Worm (Caenorhabditis elegans) whole organism, young adult: ENCODE data around the gene T25D10.4.

Source experiments
- B0035.1 ChIP-seq: sonication (generic microtip); optimal IDR thresholded peaks from 2 replicates; lab custom pipeline; 2016; ENCODE audit warnings: missing genetic modification characterization, mild to moderate bottlenecking, missing compliant biosample characterization, missing genotype, missing genetic modification reagents
- B0261.1 ChIP-seq: sonication (generic microtip); optimal IDR thresholded peaks from 2 replicates; lab custom pipeline; 2016; ENCODE audit warnings: mild to moderate bottlenecking, missing genetic modification characterization, moderate library complexity, missing compliant biosample characterization
- B0336.3 ChIP-seq: fragments of 200-800 bp; sonication (Bioruptor generic); IDR thresholded peaks from 2 replicates; pipeline ENCODE4 v1.3.6; 2022; ENCODE audit warnings: missing genetic modification characterization, missing compliant biosample characterization
- D2030.7 ChIP-seq: fragments of 200-800 bp; sonication (Bioruptor generic); IDR thresholded peaks from 2 replicates; pipeline ENCODE4 v1.3.6; 2022; ENCODE audit warnings: missing genetic modification reagents, missing genetic modification characterization, missing compliant biosample characterization
- F33H1.4 ChIP-seq: fragments of 200-800 bp; sonication (Bioruptor generic); IDR thresholded peaks from 2 replicates; pipeline ENCODE4 v1.3.6; 2022; ENCODE audit warnings: missing genetic modification reagents, missing genetic modification characterization, missing compliant biosample characterization
- F37B4.10 ChIP-seq: fragments of 200-800 bp; sonication (Bioruptor generic); IDR thresholded peaks from 2 replicates; pipeline ENCODE4 v1.3.6; 2022; ENCODE audit warnings: missing genetic modification characterization, missing compliant biosample characterization
- F52B5.7 ChIP-seq: sonication (generic microtip); optimal IDR thresholded peaks from 2 replicates; lab custom pipeline; 2016; ENCODE audit warnings: mild to moderate bottlenecking, missing genetic modification characterization, missing compliant biosample characterization
- F55B11.4 ChIP-seq: sonication (generic microtip); optimal IDR thresholded peaks from 2 replicates; lab custom pipeline; 2016; ENCODE audit warnings: missing compliant biosample characterization, missing genetic modification characterization, borderline replicate concordance; ENCODE audit not compliant: insufficient read depth
- F57C9.4 ChIP-seq: sonication (generic microtip); optimal IDR thresholded peaks from 2 replicates; lab custom pipeline; 2017; ENCODE audit warnings: mild to moderate bottlenecking, missing genetic modification characterization, missing compliant biosample characterization
- K11D2.4 ChIP-seq: fragments of 200-800 bp; sonication (Bioruptor generic); IDR thresholded peaks from 2 replicates; pipeline ENCODE4 v1.3.6; 2022; ENCODE audit warnings: missing genetic modification reagents, missing genetic modification characterization, missing compliant biosample characterization
- T07F8.4 ChIP-seq: sonication (generic microtip); optimal IDR thresholded peaks from 2 replicates; lab custom pipeline; 2016; ENCODE audit warnings: mild to moderate bottlenecking, missing genetic modification characterization, moderate library complexity, missing compliant biosample characterization
- T26A5.8 ChIP-seq: sonication (generic microtip); optimal IDR thresholded peaks from 2 replicates; lab custom pipeline; 2016; ENCODE audit warnings: missing genetic modification characterization, missing compliant biosample characterization
- Y56A3A.18 ChIP-seq: fragments of 200-800 bp; sonication (Bioruptor generic); IDR thresholded peaks from 2 replicates; pipeline ENCODE4 v1.3.6; 2022; ENCODE audit warnings: missing genetic modification reagents, missing genetic modification characterization, missing compliant biosample characterization
- ama-1 ChIP-seq, 3 experiments: fragments of 150-350 bp in 1 of 3; sonication (generic microtip) in 2 of 3; optimal IDR thresholded peaks; 2 replicates each; lab custom pipeline; 2014 to 2018; ENCODE audit warnings: missing biosample characterization in 2 of 3, missing genetic modification characterization in 2 of 3, missing genetic modification reagents in 2 of 3
- aptf-2 ChIP-seq: fragments of 200-800 bp; sonication (Bioruptor generic); conservative IDR thresholded peaks from 2 replicates; pipeline ENCODE4 v1.3.6; 2022; ENCODE audit warnings: missing genetic modification reagents, missing genetic modification characterization, missing compliant biosample characterization
- attf-5 ChIP-seq: fragments of 200-800 bp; sonication (Bioruptor generic); optimal IDR thresholded peaks from 2 replicates; lab custom pipeline; 2018; ENCODE audit warnings: mild to moderate bottlenecking, missing genetic modification characterization, missing compliant biosample characterization
- attf-6 ChIP-seq: fragments of 200-800 bp; sonication (Bioruptor generic); IDR thresholded peaks from 2 replicates; pipeline ENCODE4 v1.3.6; 2022; ENCODE audit warnings: missing genetic modification reagents, missing genetic modification characterization, missing compliant biosample characterization
- bed-2 ChIP-seq: fragments of 200-800 bp; sonication (Bioruptor generic); IDR thresholded peaks from 2 replicates; pipeline ENCODE4 v1.3.6; 2022; ENCODE audit warnings: missing genetic modification reagents, missing genetic modification characterization, missing compliant biosample characterization
- ceh-58 ChIP-seq: fragments of 200-800 bp; sonication (Bioruptor generic); IDR thresholded peaks from 2 replicates; pipeline ENCODE4 v1.3.6; 2022; ENCODE audit warnings: missing genetic modification characterization, missing compliant biosample characterization
- dox-1 ChIP-seq: fragments of 200-800 bp; sonication (Bioruptor generic); IDR thresholded peaks from 2 replicates; pipeline ENCODE4 v1.3.6; 2022; ENCODE audit warnings: missing genetic modification reagents, missing genetic modification characterization, missing compliant biosample characterization
- ekl-4 ChIP-seq: fragments of 200-800 bp; sonication (Bioruptor generic); IDR thresholded peaks from 2 replicates; pipeline ENCODE4 v1.3.6; 2022; ENCODE audit warnings: missing genetic modification reagents, missing genetic modification characterization, missing compliant biosample characterization
- fkh-3 ChIP-seq: sonication (generic microtip); optimal IDR thresholded peaks from 2 replicates; lab custom pipeline; 2016; ENCODE audit warnings: mild to moderate bottlenecking, missing genetic modification characterization, missing compliant biosample characterization
- gei-17 ChIP-seq: fragments of 200-800 bp; sonication (Bioruptor generic); optimal IDR thresholded peaks from 2 replicates; lab custom pipeline; 2018; ENCODE audit warnings: mild to moderate bottlenecking, missing genetic modification characterization, missing compliant biosample characterization
- lin-26 ChIP-seq: fragments of 200-800 bp; sonication (Bioruptor generic); IDR thresholded peaks from 2 replicates; pipeline ENCODE4 v1.3.6; 2022; ENCODE audit warnings: missing genetic modification reagents, missing genetic modification characterization, missing compliant biosample characterization
- lin-54 ChIP-seq: fragments of 200-800 bp; sonication (Bioruptor generic); optimal IDR thresholded peaks from 2 replicates; lab custom pipeline; 2018; ENCODE audit warnings: mild to moderate bottlenecking, missing genetic modification characterization, missing compliant biosample characterization
- madf-3 ChIP-seq: fragments of 200-800 bp; sonication (Bioruptor generic); IDR thresholded peaks from 2 replicates; pipeline ENCODE4 v1.3.6; 2022; ENCODE audit warnings: missing genetic modification reagents, missing genetic modification characterization, missing compliant biosample characterization
- madf-6 ChIP-seq: fragments of 200-800 bp; sonication (Bioruptor generic); IDR thresholded peaks from 2 replicates; pipeline ENCODE4 v1.3.6; 2022; ENCODE audit warnings: missing genetic modification reagents, missing genetic modification characterization, missing compliant biosample characterization
- mel-28 ChIP-seq: sonication (generic microtip); optimal IDR thresholded peaks from 2 replicates; lab custom pipeline; 2016; ENCODE audit warnings: borderline replicate concordance, mild to moderate bottlenecking, missing genetic modification characterization, missing compliant biosample characterization
- mes-4 ChIP-seq: sonication (generic microtip); optimal IDR thresholded peaks from 2 replicates; lab custom pipeline; 2016; ENCODE audit warnings: missing genotype, missing genetic modification characterization, missing compliant biosample characterization
- nhr-27 ChIP-seq: fragments of 200-800 bp; sonication (Bioruptor generic); optimal IDR thresholded peaks from 2 replicates; lab custom pipeline; 2018; ENCODE audit warnings: mild to moderate bottlenecking, missing genetic modification characterization, moderate library complexity, missing compliant biosample characterization
- nhr-90 ChIP-seq: sonication (generic microtip); optimal IDR thresholded peaks from 2 replicates; lab custom pipeline; 2016; ENCODE audit warnings: missing genotype, mild to moderate bottlenecking, missing genetic modification characterization, missing compliant biosample characterization
- pbrm-1 ChIP-seq: fragments of 200-800 bp; sonication (Bioruptor generic); IDR thresholded peaks from 2 replicates; pipeline ENCODE4 v1.3.6; 2022; ENCODE audit warnings: missing genetic modification reagents, missing genetic modification characterization, missing compliant biosample characterization
- rcor-1 ChIP-seq: fragments of 200-800 bp; sonication (Bioruptor generic); IDR thresholded peaks from 2 replicates; pipeline ENCODE4 v1.3.6; 2022; ENCODE audit warnings: missing genetic modification reagents, missing genetic modification characterization, missing compliant biosample characterization
- rec-8 ChIP-seq, 2 experiments: sonication (generic microtip); optimal IDR thresholded peaks; 2 replicates each; lab custom pipeline; 2016; ENCODE audit warnings: mild to moderate bottlenecking in 2 of 2, missing genetic modification characterization in 2 of 2, missing genetic modification reagents in 2 of 2, missing genotype in 2 of 2, missing biosample characterization in 1 of 2, missing compliant biosample characterization in 1 of 2, moderate library complexity in 1 of 2
- repo-1 ChIP-seq: sonication (generic microtip); optimal IDR thresholded peaks from 2 replicates; lab custom pipeline; 2017; ENCODE audit warnings: mild to moderate bottlenecking, missing genetic modification characterization, missing compliant biosample characterization
- rpc-1 ChIP-seq, 2 experiments: fragments of 150-350 bp in 1 of 2; sonication (generic microtip) in 1 of 2; optimal IDR thresholded peaks; 2 replicates each; lab custom pipeline; 2014 to 2018; ENCODE audit warnings: missing biosample characterization in 1 of 2, missing genetic modification characterization in 1 of 2, missing genetic modification reagents in 1 of 2, missing genotype in 1 of 2
- snpc-1.1 ChIP-seq: sonication (generic microtip); optimal IDR thresholded peaks from 2 replicates; lab custom pipeline; 2017; ENCODE audit warnings: missing genetic modification characterization, mild to moderate bottlenecking, missing compliant biosample characterization, antibody characterized with exemption, moderate library complexity, missing genotype, missing genetic modification reagents; ENCODE audit not compliant: insufficient read depth
- tlf-1 ChIP-seq: fragments of 200-800 bp; sonication (Bioruptor generic); optimal IDR thresholded peaks from 2 replicates; lab custom pipeline; 2018; ENCODE audit warnings: mild to moderate bottlenecking, missing genetic modification characterization, missing compliant biosample characterization
- unc-130 ChIP-seq: sonication (generic microtip); optimal IDR thresholded peaks from 2 replicates; lab custom pipeline; 2016; ENCODE audit warnings: missing genetic modification reagents, missing genetic modification characterization, missing compliant biosample characterization
- unc-62 ChIP-seq: fragments of 150-350 bp; optimal IDR thresholded peaks from 2 replicates; lab custom pipeline; 2014; ENCODE audit warnings: missing biosample characterization, missing genetic modification reagents, missing genetic modification characterization
- xnd-1 ChIP-seq: sonication (generic microtip); optimal IDR thresholded peaks from 2 replicates; lab custom pipeline; 2016; ENCODE audit warnings: missing genotype, missing genetic modification reagents, missing genetic modification characterization, missing compliant biosample characterization
- zfh-2 ChIP-seq: fragments of 200-800 bp; sonication (Bioruptor generic); conservative IDR thresholded peaks from 2 replicates; pipeline ENCODE4 v1.3.6; 2022; ENCODE audit warnings: missing genetic modification reagents, missing genetic modification characterization, missing compliant biosample characterization
- ztf-26 ChIP-seq: sonication (generic microtip); optimal IDR thresholded peaks from 2 replicates; lab custom pipeline; 2017; ENCODE audit warnings: missing genetic modification characterization, missing compliant biosample characterization
- ztf-3 ChIP-seq: fragments of 200-800 bp; sonication (Bioruptor generic); optimal IDR thresholded peaks from 2 replicates; lab custom pipeline; 2018; ENCODE audit warnings: mild to moderate bottlenecking, missing genetic modification characterization, missing compliant biosample characterization

The T25D10.4 gene

DNA sequence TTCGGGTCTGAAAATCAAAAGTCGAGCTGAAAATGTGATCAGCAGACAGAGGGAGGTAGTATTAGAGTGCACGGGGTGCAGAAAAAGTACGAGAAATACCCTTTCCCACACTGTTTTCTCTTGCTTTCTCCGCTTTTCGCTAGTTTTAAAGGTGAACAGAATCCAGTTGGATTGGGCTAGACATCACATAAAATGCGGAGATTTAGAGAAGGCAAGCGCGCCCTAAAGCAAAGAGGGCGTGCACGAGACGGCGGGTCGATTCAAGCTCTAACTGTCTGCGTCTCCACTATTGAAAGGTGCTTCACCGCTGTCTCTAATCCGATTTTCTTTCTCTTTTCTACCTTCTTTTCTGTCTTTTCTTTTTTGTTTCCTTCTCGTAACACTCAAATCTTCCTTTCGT is 40.0 kb downstream of the T25D10.4 start (continued):
- no peak for TF ChIP-seq fkh-3 (tag; lab: Kevin White, UChicago)
- TF ChIP-seq xnd-1 (tag; lab: Kevin White, UChicago): peak; percentile 18

DNA sequence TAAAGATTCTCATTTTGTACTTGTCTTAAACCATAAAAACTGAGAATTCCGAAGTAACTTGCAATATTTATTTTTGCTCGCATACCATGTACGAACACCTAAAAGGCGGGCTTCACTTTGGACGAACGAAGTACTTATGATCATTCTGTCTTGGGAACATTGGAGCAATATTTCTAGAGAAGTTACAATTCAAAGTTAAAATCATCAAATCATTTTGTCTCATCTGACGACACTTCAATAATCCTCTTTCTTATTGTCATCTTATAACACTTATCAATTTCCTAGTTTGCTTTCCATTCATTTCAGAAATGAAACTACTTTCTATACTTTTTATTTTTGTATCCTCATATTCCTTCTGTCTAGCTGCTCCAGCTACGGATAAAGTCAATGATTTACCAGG is 43.4 kb downstream of the T25D10.4 start, which contains the start of gene ctsa-4.1:
ctsa-4.1 (plus strand) TSS at position 301 of the 400 bp plus-strand sequence.
- TF ChIP-seq madf-6 (GFP tag; lab: Robert Waterston, UW) (peak; percentile 49), rpc-1 (optimal IDR thresholded peaks at IDR 0.05; lab: Kevin White, UChicago) (no peak), rpc-1 (tag; optimal IDR thresholded peaks at IDR 0.05; lab: Kevin White, UChicago) (no peak), B0336.3 (GFP tag; lab: Robert Waterston, UW) (peak; percentile 39; the same call in 1 of the 2 replicates), mes-4 (no peak), lin-54 (peak; percentile 24), D2030.7 (GFP tag; lab: Robert Waterston, UW) (peak; percentile 7; the same call in 1 of the 2 replicates), zfh-2 (no peak), nhr-90 (tag; lab: Kevin White, UChicago) (no peak), fkh-3 (tag; lab: Kevin White, UChicago) (no peak)

DNA sequence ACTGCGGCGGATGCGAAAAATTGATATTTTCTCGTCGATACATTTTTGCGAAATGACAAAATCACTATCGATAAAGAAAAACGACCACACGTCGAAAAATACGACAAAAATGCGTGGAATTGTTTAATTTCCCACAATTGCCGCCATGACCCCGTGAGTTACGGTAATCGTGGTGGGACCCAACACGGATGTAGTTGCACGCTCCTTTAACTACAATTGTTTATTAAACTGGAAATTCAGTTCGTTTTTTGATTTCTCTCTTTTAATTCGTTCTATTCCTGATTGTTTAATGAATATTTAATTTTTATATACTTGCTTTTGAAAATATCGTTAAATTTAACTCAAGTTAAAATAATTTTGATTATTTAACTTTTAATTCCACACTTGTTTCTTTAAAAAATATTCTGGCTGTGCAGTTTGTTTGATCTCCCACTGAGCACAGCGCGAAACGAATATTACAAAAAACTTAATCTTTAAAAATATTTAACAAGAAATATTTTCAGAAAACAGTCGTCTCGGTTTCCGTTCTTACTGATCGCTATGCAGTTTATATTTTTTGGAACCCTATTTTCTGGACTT is 44.8 kb downstream of the T25D10.4 start, which contains the start of the genes ani-2 and clec-88:
ani-2 (minus strand) TSS at position 131 of the 579 bp plus-strand sequence.
clec-88 (plus strand) TSS at position 486 of the 579 bp plus-strand sequence.
- TF ChIP-seq F33H1.4 (GFP tag; lab: Robert Waterston, UW) (peak; percentile 96), unc-62 (GFP tag; lab: Kevin White, UChicago) (no peak), madf-3 (GFP tag; lab: Robert Waterston, UW) (0 out of 2 replicates have a peak, but pooled peaks have one; percentile 23), unc-130 (GFP tag; lab: Kevin White, UChicago) (peak; percentile 73), nhr-90 (tag; lab: Kevin White, UChicago) (no peak), B0261.1 (no peak), ekl-4 (no peak), pbrm-1 (GFP tag; lab: Robert Waterston, UW) (no peak), snpc-1.1 (peak; percentile 0), mel-28 (no peak), ztf-3 (no peak), attf-6 (GFP tag; lab: Robert Waterston, UW) (no peak), tlf-1 (peak; percentile 20), K11D2.4 (GFP tag; lab: Robert Waterston, UW) (no peak), T07F8.4 (tag; lab: Kevin White, UChicago) (no peak), bed-2 (no peak), mes-4 (no peak), ztf-26 (tag; lab: Kevin White, UChicago) (no peak), aptf-2 (GFP tag; lab: Robert Waterston, UW) (no peak), ama-1 (optimal IDR thresholded peaks at IDR 0.05; lab: Kevin White, UChicago) (no peak), ama-1 (GFP tag; optimal IDR thresholded peaks at IDR 0.05; lab: Kevin White, UChicago) (no peak), repo-1 (no peak), ceh-58 (GFP tag; lab: Robert Waterston, UW) (no peak), nhr-27 (no peak), F37B4.10 (GFP tag; lab: Robert Waterston, UW) (no peak), dox-1 (GFP tag; lab: Robert Waterston, UW) (peak; percentile 63; the same call in 1 of the 2 replicates), rcor-1 (no peak), lin-26 (GFP tag; lab: Robert Waterston, UW) (no peak), B0035.1 (tag; lab: Kevin White, UChicago) (no peak), fkh-3 (tag; lab: Kevin White, UChicago) (no peak), attf-5 (GFP tag; lab: Kevin White, UChicago) (no peak), gei-17 (no peak), F55B11.4 (tag; lab: Kevin White, UChicago) (no peak), T26A5.8 (tag; lab: Kevin White, UChicago) (no peak), rec-8 (tag; optimal IDR thresholded peaks at IDR 0.05; lab: Kevin White, UChicago) (no peak), Y56A3A.18 (GFP tag; lab: Robert Waterston, UW) (no peak), F57C9.4 (no peak), F52B5.7 (tag; lab: Kevin White, UChicago) (no peak)
